Worm (Caenorhabditis elegans) whole organism, young adult: ENCODE data around the gene H12I13.6.
A peak's percentile ranks its signal among the peaks of the same experiment; 100 is the strongest.

Source experiments
- B0035.1 ChIP-seq: sonication (generic microtip); optimal IDR thresholded peaks from 2 replicates; lab custom pipeline; 2016; ENCODE audit warnings: missing genetic modification characterization, mild to moderate bottlenecking, missing compliant biosample characterization, missing genotype, missing genetic modification reagents
- B0261.1 ChIP-seq: sonication (generic microtip); optimal IDR thresholded peaks from 2 replicates; lab custom pipeline; 2016; ENCODE audit warnings: mild to moderate bottlenecking, missing genetic modification characterization, moderate library complexity, missing compliant biosample characterization
- C17E4.6 ChIP-seq: fragments of 200-800 bp; sonication (Bioruptor generic); IDR thresholded peaks from 2 replicates; pipeline ENCODE4 v1.3.6; 2022; ENCODE audit warnings: missing genetic modification reagents, missing genetic modification characterization, missing compliant biosample characterization
- D2030.7 ChIP-seq: fragments of 200-800 bp; sonication (Bioruptor generic); IDR thresholded peaks from 2 replicates; pipeline ENCODE4 v1.3.6; 2022; ENCODE audit warnings: missing genetic modification reagents, missing genetic modification characterization, missing compliant biosample characterization
- F22D6.2 ChIP-seq: sonication (generic microtip); optimal IDR thresholded peaks from 2 replicates; lab custom pipeline; 2016; ENCODE audit warnings: mild to moderate bottlenecking, missing genetic modification characterization, missing compliant biosample characterization
- F39B2.1 ChIP-seq: fragments of 200-800 bp; sonication (Bioruptor generic); IDR thresholded peaks from 2 replicates; pipeline ENCODE4 v1.3.6; 2022; ENCODE audit warnings: missing genetic modification reagents, missing genetic modification characterization, missing compliant biosample characterization
- F49E8.2 ChIP-seq: sonication (generic microtip); optimal IDR thresholded peaks from 3 replicates; lab custom pipeline; 2017; ENCODE audit warnings: missing genetic modification characterization, mild to moderate bottlenecking, missing compliant biosample characterization, antibody characterized with exemption, moderate library complexity; ENCODE audit not compliant: insufficient read depth
- K11D2.4 ChIP-seq: fragments of 200-800 bp; sonication (Bioruptor generic); IDR thresholded peaks from 2 replicates; pipeline ENCODE4 v1.3.6; 2022; ENCODE audit warnings: missing genetic modification reagents, missing genetic modification characterization, missing compliant biosample characterization
- T07F8.4 ChIP-seq: sonication (generic microtip); optimal IDR thresholded peaks from 2 replicates; lab custom pipeline; 2016; ENCODE audit warnings: mild to moderate bottlenecking, missing genetic modification characterization, moderate library complexity, missing compliant biosample characterization
- ZK185.1 ChIP-seq: sonication (generic microtip); optimal IDR thresholded peaks from 2 replicates; lab custom pipeline; 2016; ENCODE audit warnings: mild to moderate bottlenecking, missing genetic modification characterization, missing compliant biosample characterization; ENCODE audit not compliant: poor library complexity, severe bottlenecking
- athp-1 ChIP-seq: sonication (generic microtip); optimal IDR thresholded peaks from 2 replicates; lab custom pipeline; 2017; ENCODE audit warnings: mild to moderate bottlenecking, missing genetic modification characterization, missing compliant biosample characterization
- attf-3 ChIP-seq: fragments of 200-800 bp; sonication (Bioruptor generic); conservative IDR thresholded peaks from 2 replicates; pipeline ENCODE4 v1.3.6; 2022; ENCODE audit warnings: missing genetic modification reagents, missing genetic modification characterization, missing compliant biosample characterization
- attf-5 ChIP-seq: fragments of 200-800 bp; sonication (Bioruptor generic); optimal IDR thresholded peaks from 2 replicates; lab custom pipeline; 2018; ENCODE audit warnings: mild to moderate bottlenecking, missing genetic modification characterization, missing compliant biosample characterization
- bed-2 ChIP-seq: fragments of 200-800 bp; sonication (Bioruptor generic); IDR thresholded peaks from 2 replicates; pipeline ENCODE4 v1.3.6; 2022; ENCODE audit warnings: missing genetic modification reagents, missing genetic modification characterization, missing compliant biosample characterization
- cebp-1 ChIP-seq, 2 experiments: fragments of 200-800 bp in 1 of 2; sonication (Bioruptor generic) in 1 of 2; sonication (generic microtip) in 1 of 2; IDR thresholded peaks in 1 of 2; optimal IDR thresholded peaks in 1 of 2; 2 replicates each; pipeline versions ENCODE4 v1.3.6 to Lab custom; 2017 to 2022; ENCODE audit warnings: missing compliant biosample characterization in 2 of 2, missing genetic modification characterization in 2 of 2, mild to moderate bottlenecking in 1 of 2, missing genetic modification reagents in 1 of 2, moderate library complexity in 1 of 2
- ceh-27 ChIP-seq: fragments of 200-800 bp; sonication (Bioruptor generic); optimal IDR thresholded peaks from 2 replicates; lab custom pipeline; 2018; ENCODE audit warnings: mild to moderate bottlenecking, missing genetic modification characterization, moderate library complexity, missing compliant biosample characterization
- chd-7 ChIP-seq: sonication (generic microtip); optimal IDR thresholded peaks from 2 replicates; lab custom pipeline; 2016; ENCODE audit warnings: mild to moderate bottlenecking, missing genetic modification characterization, moderate library complexity, missing compliant biosample characterization
- dox-1 ChIP-seq: fragments of 200-800 bp; sonication (Bioruptor generic); IDR thresholded peaks from 2 replicates; pipeline ENCODE4 v1.3.6; 2022; ENCODE audit warnings: missing genetic modification reagents, missing genetic modification characterization, missing compliant biosample characterization
- dpff-1 ChIP-seq: sonication (generic microtip); optimal IDR thresholded peaks from 2 replicates; lab custom pipeline; 2017; ENCODE audit warnings: mild to moderate bottlenecking, missing genetic modification characterization, missing compliant biosample characterization
- dpl-1 ChIP-seq: fragments of 150-350 bp; optimal IDR thresholded peaks from 2 replicates; lab custom pipeline; 2014; ENCODE audit warnings: missing biosample characterization, missing genetic modification reagents, missing genetic modification characterization
- efl-1 ChIP-seq: fragments of 150-350 bp; optimal IDR thresholded peaks from 2 replicates; lab custom pipeline; 2014; ENCODE audit warnings: missing biosample characterization, missing genetic modification reagents, missing genetic modification characterization
- egl-44 ChIP-seq: fragments of 200-800 bp; sonication (Bioruptor generic); IDR thresholded peaks from 2 replicates; pipeline ENCODE4 v1.3.6; 2022; ENCODE audit warnings: missing genetic modification reagents, missing genetic modification characterization, missing compliant biosample characterization
- ekl-4 ChIP-seq: fragments of 200-800 bp; sonication (Bioruptor generic); IDR thresholded peaks from 2 replicates; pipeline ENCODE4 v1.3.6; 2022; ENCODE audit warnings: missing genetic modification reagents, missing genetic modification characterization, missing compliant biosample characterization
- him-1 ChIP-seq: sonication (generic microtip); optimal IDR thresholded peaks from 2 replicates; lab custom pipeline; 2016; ENCODE audit warnings: missing genotype, missing genetic modification reagents, missing genetic modification characterization, missing compliant biosample characterization
- hmg-1.2 ChIP-seq: fragments of 200-800 bp; sonication (Bioruptor generic); IDR thresholded peaks from 2 replicates; pipeline ENCODE4 v1.3.6; 2022; ENCODE audit warnings: missing genetic modification reagents, missing genetic modification characterization, missing compliant biosample characterization
- hmg-20 ChIP-seq: fragments of 200-800 bp; sonication (Bioruptor generic); IDR thresholded peaks from 2 replicates; pipeline ENCODE4 v1.3.6; 2022; ENCODE audit warnings: missing genetic modification reagents, missing genetic modification characterization, missing compliant biosample characterization
- hsf-1 ChIP-seq: fragments of 200-800 bp; sonication (Bioruptor generic); IDR thresholded peaks from 2 replicates; pipeline ENCODE4 v1.3.6; 2022; ENCODE audit warnings: missing genetic modification reagents, missing genetic modification characterization, missing compliant biosample characterization
- lin-35 ChIP-seq, 3 experiments: fragments of 150-350 bp in 2 of 3; sonication (generic microtip) in 1 of 3; optimal IDR thresholded peaks; 2 replicates each; lab custom pipeline; 2014 to 2018; ENCODE audit warnings: missing biosample characterization in 3 of 3, missing genetic modification characterization in 3 of 3, missing genetic modification reagents in 3 of 3
- lin-40 ChIP-seq: sonication (generic microtip); optimal IDR thresholded peaks from 2 replicates; lab custom pipeline; 2016; ENCODE audit warnings: missing genetic modification characterization, mild to moderate bottlenecking, missing compliant biosample characterization, missing genotype, missing genetic modification reagents
- madf-10 ChIP-seq: sonication (generic microtip); optimal IDR thresholded peaks from 2 replicates; lab custom pipeline; 2016; ENCODE audit warnings: mild to moderate bottlenecking, missing genetic modification characterization, missing compliant biosample characterization
- nfya-1 ChIP-seq: sonication (generic microtip); optimal IDR thresholded peaks from 2 replicates; lab custom pipeline; 2017; ENCODE audit warnings: antibody characterized with exemption, missing compliant biosample characterization, missing genetic modification characterization, borderline replicate concordance; ENCODE audit not compliant: insufficient read depth
- nfya-2 ChIP-seq: fragments of 200-800 bp; sonication (Bioruptor generic); IDR thresholded peaks from 2 replicates; pipeline ENCODE4 v1.3.6; 2022; ENCODE audit warnings: missing genetic modification reagents, missing genetic modification characterization, missing compliant biosample characterization
- nfyb-1 ChIP-seq: fragments of 200-800 bp; sonication (Bioruptor generic); IDR thresholded peaks from 2 replicates; pipeline ENCODE4 v1.3.6; 2022; ENCODE audit warnings: missing genetic modification reagents, missing genetic modification characterization, missing compliant biosample characterization
- nhr-27 ChIP-seq: fragments of 200-800 bp; sonication (Bioruptor generic); optimal IDR thresholded peaks from 2 replicates; lab custom pipeline; 2018; ENCODE audit warnings: mild to moderate bottlenecking, missing genetic modification characterization, moderate library complexity, missing compliant biosample characterization
- nhr-80 ChIP-seq: sonication (generic microtip); optimal IDR thresholded peaks from 2 replicates; lab custom pipeline; 2016; ENCODE audit warnings: missing genetic modification characterization, missing compliant biosample characterization
- nhr-90 ChIP-seq: sonication (generic microtip); optimal IDR thresholded peaks from 2 replicates; lab custom pipeline; 2016; ENCODE audit warnings: missing genotype, mild to moderate bottlenecking, missing genetic modification characterization, missing compliant biosample characterization
- pbrm-1 ChIP-seq: fragments of 200-800 bp; sonication (Bioruptor generic); IDR thresholded peaks from 2 replicates; pipeline ENCODE4 v1.3.6; 2022; ENCODE audit warnings: missing genetic modification reagents, missing genetic modification characterization, missing compliant biosample characterization
- pha-4 ChIP-seq: fragments of 150-350 bp; sonication (generic microtip); optimal IDR thresholded peaks from 2 replicates; lab custom pipeline; 2014; ENCODE audit warnings: missing biosample characterization, missing genetic modification reagents, missing genetic modification characterization
- snpc-1.1 ChIP-seq: sonication (generic microtip); optimal IDR thresholded peaks from 2 replicates; lab custom pipeline; 2017; ENCODE audit warnings: missing genetic modification characterization, mild to moderate bottlenecking, missing compliant biosample characterization, antibody characterized with exemption, moderate library complexity, missing genotype, missing genetic modification reagents; ENCODE audit not compliant: insufficient read depth
- snpc-3.4 ChIP-seq: sonication (generic microtip); optimal IDR thresholded peaks from 2 replicates; lab custom pipeline; 2017; ENCODE audit warnings: missing genetic modification characterization, mild to moderate bottlenecking, missing compliant biosample characterization, antibody characterized with exemption, moderate library complexity, missing genotype, missing genetic modification reagents
- snpc-4 ChIP-seq, 5 experiments: fragments of 150-350 bp in 1 of 5; sonication (generic microtip) in 4 of 5; optimal IDR thresholded peaks; 2 replicates each; lab custom pipeline; 2014 to 2018; ENCODE audit warnings: missing genetic modification characterization in 5 of 5, missing biosample characterization in 3 of 5, antibody characterized with exemption in 2 of 5, mild to moderate bottlenecking in 2 of 5, missing compliant biosample characterization in 2 of 5, missing genotype in 2 of 5, moderate library complexity in 2 of 5, missing genetic modification reagents in 1 of 5
- tbx-9 ChIP-seq: sonication (generic microtip); optimal IDR thresholded peaks from 2 replicates; lab custom pipeline; 2016; ENCODE audit warnings: borderline replicate concordance, missing genetic modification characterization, inconsistent platforms, missing compliant biosample characterization
- ztf-18 ChIP-seq: sonication (generic microtip); optimal IDR thresholded peaks from 2 replicates; lab custom pipeline; 2016; ENCODE audit warnings: missing genotype, mild to moderate bottlenecking, missing genetic modification characterization, missing compliant biosample characterization
- ztf-28 ChIP-seq: fragments of 200-800 bp; sonication (Bioruptor generic); IDR thresholded peaks from 2 replicates; pipeline ENCODE4 v1.3.6; 2022; ENCODE audit warnings: missing genetic modification reagents, missing genetic modification characterization, missing compliant biosample characterization

H12I13.6 gene

DNA sequence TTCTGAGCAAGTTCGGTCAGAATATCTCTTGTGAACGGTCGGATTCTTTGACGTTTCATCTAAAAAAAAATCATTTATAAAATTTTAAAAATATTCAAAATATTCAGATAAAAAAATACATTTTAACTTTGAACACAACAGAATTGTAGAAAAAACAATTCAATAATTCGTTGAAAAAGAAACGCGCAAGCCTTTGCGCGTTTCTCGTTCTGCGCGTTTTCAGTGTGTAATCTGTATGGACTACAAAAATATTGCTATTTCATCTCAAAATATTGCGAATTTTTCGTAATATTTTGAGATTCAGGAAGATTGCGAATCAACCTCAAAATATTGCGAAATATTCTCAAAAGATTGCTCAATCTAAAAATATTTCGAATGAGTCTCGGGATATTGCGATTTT is 21.8 kb upstream of the H12I13.6 start, which contains the start of gene R12C12.7:
R12C12.7 (minus strand) TSS at position 59 of the 400 bp plus-strand sequence.
- TF ChIP-seq nhr-80 (peak; percentile 32), tbx-9 (tag; lab: Kevin White, UChicago) (no peak), cebp-1 (GFP tag; IDR thresholded peaks at IDR 0.05; lab: Robert Waterston, UW) (peak; percentile 41; the same call in 1 of the 2 replicates), cebp-1 (tag; optimal IDR thresholded peaks at IDR 0.05; lab: Kevin White, UChicago) (peak; percentile 76), ztf-18 (peak; percentile 89)

- 0 out of 2 replicates have a peak, but pooled peaks have one; percentile 11 for TF ChIP-seq ztf-28
- peak; percentile 36 for TF ChIP-seq nhr-27 (tag; lab: Kevin White, UChicago)
- no peak for TF ChIP-seq attf-5
- TF ChIP-seq nfyb-1: peak; percentile 47; the same call in 1 of the 2 replicates
- TF ChIP-seq snpc-3.4 (tag; lab: Kevin White, UChicago): peak; percentile 23
- TF ChIP-seq nfya-1: no peak
- no peak for TF ChIP-seq nfya-2 (GFP tag; lab: Robert Waterston, UW)
- TF ChIP-seq ceh-27 (GFP tag; lab: Kevin White, UChicago): peak; percentile 73
- TF ChIP-seq egl-44 (GFP tag; lab: Robert Waterston, UW): no peak
- TF ChIP-seq athp-1 (tag; lab: Kevin White, UChicago): peak; percentile 4
- peak; percentile 64 for TF ChIP-seq dpl-1 (GFP tag; lab: Kevin White, UChicago)
- TF ChIP-seq K11D2.4 (GFP tag; lab: Robert Waterston, UW): 0 out of 2 replicates have a peak, but pooled peaks have one; percentile 18
- TF ChIP-seq him-1 (tag; lab: Kevin White, UChicago): peak; percentile 62
- no peak for TF ChIP-seq F39B2.1 (GFP tag; lab: Robert Waterston, UW)
- TF ChIP-seq T07F8.4 (tag; lab: Kevin White, UChicago): no peak
- no peak for TF ChIP-seq nhr-90
- peak; percentile 40; the same call in 1 of the 2 replicates for TF ChIP-seq D2030.7 (GFP tag; lab: Robert Waterston, UW)
- TF ChIP-seq B0261.1 (tag; lab: Kevin White, UChicago): no peak
- peak; percentile 48; the same call in 1 of the 2 replicates for TF ChIP-seq hmg-20 (GFP tag; lab: Robert Waterston, UW)
- TF ChIP-seq dpff-1 (tag; lab: Kevin White, UChicago): no peak
- TF ChIP-seq lin-40 (tag; lab: Kevin White, UChicago): no peak
- TF ChIP-seq ZK185.1 (tag; lab: Kevin White, UChicago): peak; percentile 91
- 0 out of 2 replicates have a peak, but pooled peaks have one; percentile 25 for TF ChIP-seq attf-3
- TF ChIP-seq dox-1 (GFP tag; lab: Robert Waterston, UW): peak; percentile 51; the same call in 1 of the 2 replicates
- peak; percentile 58 for TF ChIP-seq efl-1 (GFP tag; lab: Kevin White, UChicago)
- peak; percentile 29; the same call in 1 of the 2 replicates for TF ChIP-seq hmg-1.2 (GFP tag; lab: Robert Waterston, UW)
- peak; percentile 56 for TF ChIP-seq F22D6.2 (tag; lab: Kevin White, UChicago)
- no peak for TF ChIP-seq snpc-1.1 (tag; lab: Kevin White, UChicago)
- no peak for TF ChIP-seq pha-4
- no peak for TF ChIP-seq B0035.1
- no peak for TF ChIP-seq F49E8.2
- peak; percentile 68 for TF ChIP-seq madf-10 (tag; lab: Kevin White, UChicago)
- peak; percentile 53; the same call in 1 of the 2 replicates for TF ChIP-seq bed-2 (GFP tag; lab: Robert Waterston, UW)
- 0 out of 2 replicates have a peak, but pooled peaks have one; percentile 41 for TF ChIP-seq pbrm-1 (GFP tag; lab: Robert Waterston, UW)
- TF ChIP-seq hsf-1 (GFP tag; lab: Robert Waterston, UW): no peak
- TF ChIP-seq ekl-4 (GFP tag; lab: Robert Waterston, UW): peak; percentile 58; the same call in 1 of the 2 replicates
- no peak for TF ChIP-seq snpc-4 (GFP tag; optimal IDR thresholded peaks at IDR 0.05; lab: Kevin White, UChicago)
- TF ChIP-seq snpc-4 (tag; optimal IDR thresholded peaks at IDR 0.05; lab: Kevin White, UChicago): peak in 2 of 4 experiments; percentile 33 to 60
- TF ChIP-seq ztf-18: peak; percentile 44
- TF ChIP-seq C17E4.6 (GFP tag; lab: Robert Waterston, UW): no peak
- TF ChIP-seq chd-7 (tag; lab: Kevin White, UChicago): no peak
- TF ChIP-seq lin-35 (GFP tag; optimal IDR thresholded peaks at IDR 0.05; lab: Kevin White, UChicago): peak; percentile 6 to 95 (median 65)
These were observed 16.2 kb upstream of the H12I13.6 start for ce11 chrII:6061495-6061894.
